Fruit fly (Drosophila melanogaster) S2 (cell line): ENCODE measurements around the gene Moe.

Experiments
- CG8478 ChIP-seq: fragments of >200 bp; optimal IDR thresholded peaks from 2 replicates; lab custom pipeline; 2018
- CTCF ChIP-seq, 2 experiments: fragments of >200 bp; optimal IDR thresholded peaks; 2 replicates each; lab custom pipeline; 2018

DNA sequence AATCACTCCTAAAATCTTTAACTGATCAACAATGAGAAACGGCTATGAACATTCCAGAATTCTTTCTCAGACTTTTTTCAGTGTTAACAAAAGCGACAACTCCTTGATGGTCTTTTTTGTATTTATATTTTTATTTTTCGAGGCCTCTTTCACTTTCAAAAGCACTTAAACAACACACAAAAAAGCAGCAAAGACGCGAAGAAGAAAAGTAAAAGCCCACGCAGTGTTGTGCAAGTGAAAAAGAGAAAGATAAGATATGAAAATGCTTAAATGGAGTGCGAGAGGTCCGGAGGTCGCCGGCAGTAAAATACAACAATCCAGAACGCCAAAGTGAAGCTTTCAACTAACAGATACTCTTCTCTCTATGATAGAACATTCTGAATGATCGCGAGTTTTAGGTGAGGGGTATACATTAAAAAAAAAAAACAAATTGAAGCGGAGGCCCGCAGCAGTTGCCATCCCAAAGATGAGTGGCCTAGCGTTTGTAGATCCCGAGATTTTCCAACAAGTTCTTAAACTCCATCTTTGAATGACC lies 4.7 kb downstream of the Moe start:
- TF ChIP-seq CG8478 (no peak), CTCF (optimal IDR thresholded peaks at IDR 0.05; lab: Kevin White, UChicago) (no peak)
